Fruit fly (Drosophila melanogaster) whole organism, embryonic: ENCODE measurements around the gene Frq2.

ENCODE experiments used
- Ada2b ChIP-seq: fragments of 200-800 bp; sonication (Bioruptor generic); IDR thresholded peaks from 2 replicates; pipeline ENCODE4 v1.3.6; 2022; ENCODE audit warnings: missing biosample characterization, missing genetic modification characterization
- Atf-2 ChIP-seq: fragments of 200-800 bp; sonication (Bioruptor generic); optimal IDR thresholded peaks from 2 replicates; lab custom pipeline; 2016; ENCODE audit warnings: missing biosample characterization, missing genetic modification characterization
- CG10274 ChIP-seq: fragments of 200-800 bp; sonication (Bioruptor generic); optimal IDR thresholded peaks from 3 replicates; lab custom pipeline; 2017; ENCODE audit warnings: missing biosample characterization, mild to moderate bottlenecking, missing genetic modification characterization
- CG11093 ChIP-seq: fragments of 200-800 bp; sonication (Bioruptor generic); IDR thresholded peaks from 3 replicates; pipeline ENCODE4 v1.3.6; 2022; ENCODE audit warnings: missing biosample characterization, missing genetic modification characterization
- CG11398 ChIP-seq: fragments of 200-800 bp; sonication (Bioruptor generic); optimal IDR thresholded peaks from 2 replicates; lab custom pipeline; 2016; ENCODE audit warnings: missing biosample characterization, missing genetic modification characterization
- CG11560 ChIP-seq: fragments of 200-800 bp; sonication (Bioruptor generic); IDR thresholded peaks from 3 replicates; pipeline ENCODE4 v1.3.6; 2022; ENCODE audit warnings: missing biosample characterization, missing genetic modification characterization
- CG12299 ChIP-seq: fragments of 200-800 bp; sonication (Bioruptor generic); optimal IDR thresholded peaks from 2 replicates; lab custom pipeline; 2018; ENCODE audit warnings: missing biosample characterization, mild to moderate bottlenecking, missing genetic modification characterization
- CG13775 ChIP-seq: fragments of 200-800 bp; sonication (Bioruptor generic); optimal IDR thresholded peaks from 3 replicates; lab custom pipeline; 2017; ENCODE audit warnings: missing biosample characterization, mild to moderate bottlenecking, missing genetic modification characterization
- CG14441 ChIP-seq: fragments of 200-800 bp; sonication (Bioruptor generic); IDR thresholded peaks from 2 replicates; pipeline ENCODE4 v1.3.6; 2022; ENCODE audit warnings: missing biosample characterization, missing genetic modification characterization
- CG14710 ChIP-seq: fragments of 200-800 bp; sonication (Bioruptor generic); optimal IDR thresholded peaks from 3 replicates; lab custom pipeline; 2019; ENCODE audit warnings: missing biosample characterization, mild to moderate bottlenecking, missing genetic modification characterization, moderate library complexity
- CG1647 ChIP-seq: fragments of 200-800 bp; sonication (Bioruptor generic); optimal IDR thresholded peaks from 3 replicates; lab custom pipeline; 2016; ENCODE audit warnings: missing biosample characterization, missing genetic modification characterization
- CG17359 ChIP-seq: fragments of 200-800 bp; sonication (Bioruptor generic); optimal IDR thresholded peaks from 3 replicates; lab custom pipeline; 2018; ENCODE audit warnings: missing biosample characterization, mild to moderate bottlenecking, missing genetic modification characterization, moderate library complexity
- CG17361 ChIP-seq: fragments of 200-800 bp; sonication (Bioruptor generic); IDR thresholded peaks from 3 replicates; pipeline ENCODE4 v1.3.6; 2022; ENCODE audit warnings: missing biosample characterization, missing genetic modification characterization
- CG18764 ChIP-seq: fragments of 200-800 bp; sonication (Bioruptor generic); optimal IDR thresholded peaks from 3 replicates; lab custom pipeline; 2016; ENCODE audit warnings: missing biosample characterization, missing genetic modification characterization
- CG2202 ChIP-seq: fragments of 200-800 bp; sonication (Bioruptor generic); optimal IDR thresholded peaks from 2 replicates; lab custom pipeline; 2018; ENCODE audit warnings: missing biosample characterization, mild to moderate bottlenecking, missing genetic modification characterization
- CG32767 ChIP-seq: fragments of 200-800 bp; sonication (Bioruptor generic); IDR thresholded peaks from 2 replicates; pipeline ENCODE4 v1.3.6; 2022; ENCODE audit warnings: missing biosample characterization, missing genetic modification characterization
- CG5245 ChIP-seq: fragments of 200-800 bp; sonication (Bioruptor generic); optimal IDR thresholded peaks from 3 replicates; lab custom pipeline; 2016; ENCODE audit warnings: missing biosample characterization, missing genetic modification characterization
- CG7357 ChIP-seq: fragments of 200-800 bp; sonication (Bioruptor generic); IDR thresholded peaks from 3 replicates; pipeline ENCODE4 v1.3.6; 2022; ENCODE audit warnings: missing biosample characterization, missing genetic modification characterization
- CG8944 ChIP-seq: fragments of 200-800 bp; sonication (Bioruptor generic); optimal IDR thresholded peaks from 3 replicates; lab custom pipeline; 2016; ENCODE audit warnings: missing biosample characterization, missing genetic modification characterization
- E2f1 ChIP-seq: fragments of 200-800 bp; sonication (Bioruptor generic); IDR thresholded peaks from 2 replicates; pipeline ENCODE4 v1.3.6; 2022; ENCODE audit warnings: missing biosample characterization, missing genetic modification characterization
- HLH3B ChIP-seq: fragments of 200-800 bp; sonication (Bioruptor generic); IDR thresholded peaks from 2 replicates; pipeline ENCODE4 v1.3.6; 2022; ENCODE audit warnings: missing biosample characterization, missing genetic modification characterization
- Jarid2 ChIP-seq: fragments of 200-800 bp; sonication (Bioruptor generic); optimal IDR thresholded peaks from 3 replicates; lab custom pipeline; 2017; ENCODE audit warnings: mild to moderate bottlenecking, missing biosample characterization, missing genetic modification reagents, missing genetic modification characterization
- Lim3 ChIP-seq: fragments of 200-800 bp; sonication (Bioruptor generic); IDR thresholded peaks from 2 replicates; pipeline ENCODE4 v1.3.6; 2022; ENCODE audit warnings: missing biosample characterization, missing genetic modification characterization
- Med ChIP-seq: fragments of 200-800 bp; sonication (Bioruptor generic); peaks from one replicate; lab custom pipeline; 2016; ENCODE audit warnings: missing biosample characterization, missing genetic modification characterization, mild to moderate bottlenecking, inconsistent platforms, moderate library complexity
- Myb ChIP-seq: fragments of 200-800 bp; sonication (Bioruptor generic); optimal IDR thresholded peaks from 2 replicates; lab custom pipeline; 2016; ENCODE audit warnings: missing biosample characterization, missing genetic modification characterization
- Ptx1 ChIP-seq: fragments of 200-800 bp; sonication (Bioruptor generic); IDR thresholded peaks from 2 replicates; pipeline ENCODE4 v1.3.6; 2022; ENCODE audit warnings: missing biosample characterization, missing genetic modification characterization
- Sin3A ChIP-seq: fragments of >200 bp; optimal IDR thresholded peaks from 2 replicates; lab custom pipeline; 2018
- Sox102F ChIP-seq: fragments of 200-800 bp; sonication (Bioruptor generic); optimal IDR thresholded peaks from 2 replicates; lab custom pipeline; 2018; ENCODE audit warnings: missing biosample characterization, mild to moderate bottlenecking, missing genetic modification characterization, moderate library complexity
- Taf1 ChIP-seq: fragments of 200-800 bp; sonication (Bioruptor generic); IDR thresholded peaks from 2 replicates; pipeline ENCODE4 v1.3.6; 2022; ENCODE audit warnings: missing biosample characterization, missing genetic modification characterization
- az2 ChIP-seq: fragments of 200-800 bp; sonication (Bioruptor generic); optimal IDR thresholded peaks from 3 replicates; lab custom pipeline; 2016; ENCODE audit warnings: missing biosample characterization, missing genetic modification characterization
- bcd ChIP-seq: fragments of 200-800 bp; sonication (Bioruptor generic); optimal IDR thresholded peaks from 2 replicates; lab custom pipeline; 2017; ENCODE audit warnings: missing biosample characterization, mild to moderate bottlenecking, missing genetic modification characterization
- ci ChIP-seq: fragments of 200-800 bp; sonication (Bioruptor generic); IDR thresholded peaks from 3 replicates; pipeline ENCODE4 v1.3.6; 2022; ENCODE audit warnings: missing biosample characterization, missing genetic modification characterization
- croc ChIP-seq: fragments of 200-800 bp; sonication (Bioruptor generic); conservative IDR thresholded peaks from 3 replicates; pipeline ENCODE4 v1.3.6; 2022; ENCODE audit warnings: missing biosample characterization, missing genetic modification characterization
- dysf ChIP-seq: fragments of 200-800 bp; sonication (Bioruptor generic); IDR thresholded peaks from 3 replicates; pipeline ENCODE4 v1.3.6; 2022; ENCODE audit warnings: missing biosample characterization, missing genetic modification characterization
- en ChIP-seq: fragments of 200-800 bp; sonication (Bioruptor generic); optimal IDR thresholded peaks from 2 replicates; lab custom pipeline; 2016; ENCODE audit warnings: missing biosample characterization, missing genetic modification characterization
- esg ChIP-seq: fragments of 200-800 bp; sonication (Bioruptor generic); conservative IDR thresholded peaks from 2 replicates; pipeline ENCODE4 v1.3.6; 2022; ENCODE audit warnings: missing biosample characterization, missing genetic modification characterization
- fd102C ChIP-seq: fragments of 200-800 bp; sonication (Bioruptor generic); optimal IDR thresholded peaks from 2 replicates; lab custom pipeline; 2018; ENCODE audit warnings: missing biosample characterization, mild to moderate bottlenecking, missing genetic modification characterization, moderate library complexity
- gem ChIP-seq: fragments of 200-800 bp; sonication (Bioruptor generic); optimal IDR thresholded peaks from 2 replicates; lab custom pipeline; 2019; ENCODE audit warnings: missing biosample characterization, mild to moderate bottlenecking, missing genetic modification characterization, moderate library complexity
- grau ChIP-seq: fragments of 200-800 bp; optimal IDR thresholded peaks from 3 replicates; lab custom pipeline; 2019; ENCODE audit warnings: missing biosample characterization, mild to moderate bottlenecking, missing genetic modification characterization, moderate library complexity
- hkb ChIP-seq, 2 experiments: fragments of 200-800 bp in 1 of 2; fragments of >200 bp in 1 of 2; sonication (Bioruptor generic) in 1 of 2; IDR thresholded peaks in 1 of 2; optimal IDR thresholded peaks in 1 of 2; 2 replicates each; pipeline versions ENCODE4 v1.3.6 to Lab custom; 2017 to 2022; ENCODE audit warnings: missing biosample characterization in 1 of 2, missing genetic modification characterization in 1 of 2
- ind ChIP-seq: fragments of 200-800 bp; sonication (Bioruptor generic); optimal IDR thresholded peaks from 3 replicates; lab custom pipeline; 2016; ENCODE audit warnings: missing biosample characterization, missing genetic modification characterization
- ken ChIP-seq: fragments of 200-800 bp; sonication (Bioruptor generic); IDR thresholded peaks from 3 replicates; pipeline ENCODE4 v1.3.6; 2022; ENCODE audit warnings: missing biosample characterization, missing genetic modification characterization
- lmd ChIP-seq: fragments of 200-800 bp; sonication (Bioruptor generic); IDR thresholded peaks from 2 replicates; pipeline ENCODE4 v1.3.6; 2022; ENCODE audit warnings: missing biosample characterization, missing genetic modification characterization
- oc ChIP-seq: fragments of 200-800 bp; sonication (Bioruptor generic); optimal IDR thresholded peaks from 2 replicates; lab custom pipeline; 2018; ENCODE audit warnings: missing biosample characterization, mild to moderate bottlenecking, missing genetic modification characterization, moderate library complexity
- pan ChIP-seq, 4 experiments: fragments of >200 bp in 3 of 4; fragments of 200-800 bp in 1 of 4; sonication (Bioruptor generic) in 1 of 4; optimal IDR thresholded peaks in 3 of 4; IDR thresholded peaks in 1 of 4; 2 replicates each; pipeline versions ENCODE4 v1.3.6 to Lab custom; 2017 to 2022; ENCODE audit warnings: missing biosample characterization in 2 of 4, missing genetic modification characterization in 2 of 4, mixed read lengths in 1 of 4
- prd ChIP-seq, 3 experiments: fragments of >200 bp in 2 of 3; fragments of 200-800 bp in 1 of 3; sonication (Bioruptor generic) in 1 of 3; optimal IDR thresholded peaks in 2 of 3; IDR thresholded peaks in 1 of 3; 2 replicates in 2 of 3; 3 replicates in 1 of 3; pipeline versions ENCODE4 v1.3.6 to Lab custom; 2017 to 2022; ENCODE audit warnings: missing biosample characterization in 1 of 3, missing genetic modification characterization in 1 of 3
- row ChIP-seq: fragments of 200-800 bp; sonication (Bioruptor generic); IDR thresholded peaks from 3 replicates; pipeline ENCODE4 v1.3.6; 2022; ENCODE audit warnings: missing biosample characterization, missing genetic modification characterization
- sens ChIP-seq: fragments of 200-800 bp; sonication (Bioruptor generic); peaks from one replicate; lab custom pipeline; 2016; ENCODE audit warnings: missing biosample characterization, missing genetic modification characterization
- sqz ChIP-seq: fragments of 200-800 bp; sonication (Bioruptor generic); optimal IDR thresholded peaks from 3 replicates; lab custom pipeline; 2018; ENCODE audit warnings: missing biosample characterization, mild to moderate bottlenecking, missing genetic modification characterization
- sug ChIP-seq: fragments of 200-800 bp; optimal IDR thresholded peaks from 2 replicates; lab custom pipeline; 2019; ENCODE audit warnings: missing biosample characterization, mild to moderate bottlenecking, missing genetic modification characterization, moderate library complexity

The Frq2 gene

dm6 chrX:18136059-18136458, 41.4 kb upstream of the Frq2 start (continued):
- 0 out of 2 replicates have a peak, but pooled peaks have one; percentile 32 for TF ChIP-seq Taf1 (GFP tag; lab: Robert Waterston, UW)
- no peak for TF ChIP-seq Sin3A (lab: Kevin White, UChicago)
- TF ChIP-seq CG7357 (GFP tag; lab: Robert Waterston, UW) = 0 out of 3 replicates have a peak, but pooled peaks have one; percentile 19
- TF ChIP-seq ind (GFP tag; lab: Kevin White, UChicago) = peak; percentile 2
- no peak for TF ChIP-seq CG5245 (GFP tag; lab: Kevin White, UChicago)
- peak; percentile 7 for TF ChIP-seq Myb (GFP tag; lab: Kevin White, UChicago)
- TF ChIP-seq dysf (GFP tag; lab: Robert Waterston, UW) = 0 out of 3 replicates have a peak, but pooled peaks have one; percentile 25
- TF ChIP-seq CG12299 = no peak
- no peak for TF ChIP-seq sqz (GFP tag; lab: Kevin White, UChicago)
- peak; percentile 44; the same call in 2 of the 3 replicates for TF ChIP-seq row (GFP tag; lab: Robert Waterston, UW)
- peak; percentile 26 for TF ChIP-seq Sox102F (GFP tag; lab: Kevin White, UChicago)
- TF ChIP-seq hkb (optimal IDR thresholded peaks at IDR 0.05; lab: Kevin White, UChicago) = no peak
- TF ChIP-seq hkb (GFP tag; IDR thresholded peaks at IDR 0.05; lab: Robert Waterston, UW) = peak; percentile 53
- no peak for TF ChIP-seq CG10274 (GFP tag; lab: Kevin White, UChicago)
- TF ChIP-seq CG2202 (tag; lab: Kevin White, UChicago) = no peak
- TF ChIP-seq lmd (GFP tag; lab: Robert Waterston, UW) = peak; percentile 21; the same call in 1 of the 2 replicates
- no peak for TF ChIP-seq fd102C
- TF ChIP-seq Ada2b (GFP tag; lab: Robert Waterston, UW) = 0 out of 2 replicates have a peak, but pooled peaks have one; percentile 33
- TF ChIP-seq bcd (GFP tag; lab: Kevin White, UChicago) = no peak
- peak; percentile 27; the same call in 1 of the 3 replicates for TF ChIP-seq CG11093 (GFP tag; lab: Robert Waterston, UW)
- TF ChIP-seq E2f1 = no peak
- no peak for TF ChIP-seq Jarid2 (GFP tag; lab: Kevin White, UChicago)
- no peak for TF ChIP-seq CG14710 (tag; lab: Kevin White, UChicago)
- TF ChIP-seq HLH3B = no peak
- 0 out of 3 replicates have a peak, but pooled peaks have one; percentile 46 for TF ChIP-seq ci
- TF ChIP-seq gem = peak; percentile 3
- TF ChIP-seq croc (GFP tag; lab: Robert Waterston, UW) = no peak
- TF ChIP-seq CG14441 (GFP tag; lab: Robert Waterston, UW) = peak; percentile 37; the same call in 1 of the 2 replicates
- no peak for TF ChIP-seq pan (optimal IDR thresholded peaks at IDR 0.05; lab: Kevin White, UChicago)
- TF ChIP-seq pan (GFP tag; optimal IDR thresholded peaks at IDR 0.05 in 1 of 2, IDR thresholded peaks at IDR 0.05 in 1 of 2) = peak in 1 of 2 experiments; percentile 63
- 0 out of 2 replicates have a peak, but pooled peaks have one; percentile 13 for TF ChIP-seq esg (GFP tag; lab: Robert Waterston, UW)
- TF ChIP-seq CG8944 (GFP tag; lab: Kevin White, UChicago) = no peak
- TF ChIP-seq CG1647 (GFP tag; lab: Kevin White, UChicago) = no peak
- TF ChIP-seq Med (GFP tag; lab: Kevin White, UChicago) = peak; percentile 69
- no peak for TF ChIP-seq CG13775
- TF ChIP-seq prd (optimal IDR thresholded peaks at IDR 0.05; lab: Kevin White, UChicago) = no peak
- TF ChIP-seq prd (GFP tag; IDR thresholded peaks at IDR 0.05; lab: Robert Waterston, UW) = peak; percentile 34; the same call in 1 of the 3 replicates
- no peak for TF ChIP-seq CG17361 (GFP tag; lab: Robert Waterston, UW)
- peak; percentile 30; the same call in 1 of the 3 replicates for TF ChIP-seq CG11560 (tag; lab: Robert Waterston, UW)
- no peak for TF ChIP-seq Lim3 (GFP tag; lab: Robert Waterston, UW)
- TF ChIP-seq grau (tag; lab: Kevin White, UChicago) = peak; percentile 74
- TF ChIP-seq oc = no peak
- no peak for TF ChIP-seq CG11398
- no peak for TF ChIP-seq Atf-2 (GFP tag; lab: Kevin White, UChicago)
- TF ChIP-seq CG32767 = 0 out of 2 replicates have a peak, but pooled peaks have one; percentile 21
- no peak for TF ChIP-seq en (GFP tag; lab: Kevin White, UChicago)
- TF ChIP-seq CG17359 (tag; lab: Kevin White, UChicago) = peak; percentile 24
- peak; percentile 37 for TF ChIP-seq sens (GFP tag; lab: Kevin White, UChicago)
- TF ChIP-seq az2 (GFP tag; lab: Kevin White, UChicago) = no peak
- no peak for TF ChIP-seq sug
- TF ChIP-seq ken (GFP tag; lab: Robert Waterston, UW) = 0 out of 3 replicates have a peak, but pooled peaks have one; percentile 29
- no peak for TF ChIP-seq CG18764
- peak; percentile 36; the same call in 1 of the 2 replicates for TF ChIP-seq Ptx1 (GFP tag; lab: Robert Waterston, UW)
